Worm (Caenorhabditis elegans): ENCODE data around the gene fcd-2.

Gene fcd-2

DNA sequence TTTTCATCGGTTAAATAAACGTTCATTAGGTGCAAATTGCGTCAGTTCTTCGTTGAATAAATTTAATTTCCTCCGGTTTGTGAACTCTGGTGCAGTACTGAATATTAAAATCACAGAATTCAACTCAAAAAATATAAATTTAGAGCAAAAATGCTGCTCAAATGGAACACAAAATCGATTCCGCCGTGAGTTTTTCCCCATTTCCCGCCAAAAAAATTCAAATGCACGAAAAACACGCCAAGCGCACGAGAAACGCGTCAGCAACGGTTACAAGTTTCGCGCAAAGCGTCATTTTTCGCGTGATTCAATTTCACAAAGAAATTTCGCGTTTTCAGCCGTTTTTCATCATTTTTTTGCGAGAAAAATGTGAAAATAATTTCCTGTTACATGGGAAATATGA is 14.0 kb downstream of the fcd-2 start, which contains the start of gene hrpu-1 (continued):
- TF ChIP-seq unc-62 (GFP tag; optimal IDR thresholded peaks at IDR 0.05): no peak
- TF ChIP-seq nhr-85 (tag): peak; percentile 90
- peak; percentile 66 for TF ChIP-seq mab-9 (GFP tag; IDR thresholded peaks at IDR 0.05)
- TF ChIP-seq efl-3 (GFP tag; optimal IDR thresholded peaks at IDR 0.05): no peak
- peak; percentile 19 for TF ChIP-seq vab-15 (tag; optimal IDR thresholded peaks at IDR 0.05)
- no peak for TF ChIP-seq elt-2 (tag; optimal IDR thresholded peaks at IDR 0.05)
- TF ChIP-seq zip-4 (GFP tag; optimal IDR thresholded peaks at IDR 0.05): peak; percentile 62
- TF ChIP-seq efl-1 (optimal IDR thresholded peaks at IDR 0.05): peak; percentile 95 to 97
- TF ChIP-seq efl-1 (GFP tag; optimal IDR thresholded peaks at IDR 0.05 in 1 of 2): peak; percentile 95 to 99
- TF ChIP-seq ceh-90 (tag; optimal IDR thresholded peaks at IDR 0.05): peak; percentile 22
- TF ChIP-seq nhr-28 (tag; optimal IDR thresholded peaks at IDR 0.05): no peak
- no peak for TF ChIP-seq unc-30 (tag; optimal IDR thresholded peaks at IDR 0.05)
- no peak for TF ChIP-seq Y116A8C.19 (tag; optimal IDR thresholded peaks at IDR 0.05; ENCODE audit: borderline replicate concordance)
- TF ChIP-seq egl-27 (tag; optimal IDR thresholded peaks at IDR 0.05): no peak
- peak; percentile 45 for TF ChIP-seq egl-13 (tag; optimal IDR thresholded peaks at IDR 0.05)
- peak; percentile 87 for TF ChIP-seq rnt-1 (tag; optimal IDR thresholded peaks at IDR 0.05)
- peak; percentile 15 for TF ChIP-seq aha-1 (tag; optimal IDR thresholded peaks at IDR 0.05)
- no peak for TF ChIP-seq ceh-63 (GFP tag; optimal IDR thresholded peaks at IDR 0.05)
- TF ChIP-seq sox-4 (tag; optimal IDR thresholded peaks at IDR 0.05): peak; percentile 3
- TF ChIP-seq nhr-237 (tag; optimal IDR thresholded peaks at IDR 0.05): peak; percentile 18
- TF ChIP-seq lin-35 (GFP tag; optimal IDR thresholded peaks at IDR 0.05): peak; percentile 95 to 96
- no peak for TF ChIP-seq sptf-1 (tag; optimal IDR thresholded peaks at IDR 0.05)
- peak; percentile 61 for TF ChIP-seq fkh-10 (GFP tag; optimal IDR thresholded peaks at IDR 0.05)
- no peak for TF ChIP-seq tlp-1 (tag; optimal IDR thresholded peaks at IDR 0.05)
- no peak for TF ChIP-seq nhr-84 (tag; optimal IDR thresholded peaks at IDR 0.05)
- TF ChIP-seq fkh-4 (tag; optimal IDR thresholded peaks at IDR 0.05; ENCODE audit: borderline replicate concordance): no peak
- peak; percentile 85 for TF ChIP-seq lin-14 (GFP tag; optimal IDR thresholded peaks at IDR 0.05)
- TF ChIP-seq nhr-12 (tag; optimal IDR thresholded peaks at IDR 0.05): no peak
- peak in 1 of 2 experiments; percentile 63 for TF ChIP-seq ztf-11 (tag; optimal IDR thresholded peaks at IDR 0.05)
- peak; percentile 47; the same call in 1 of the 2 replicates for TF ChIP-seq unc-98 (GFP tag; IDR thresholded peaks at IDR 0.05)
- TF ChIP-seq nhr-20 (tag; optimal IDR thresholded peaks at IDR 0.05): peak; percentile 76
- TF ChIP-seq aly-2 (tag; optimal IDR thresholded peaks at IDR 0.05): peak; percentile 82
- peak; percentile 62 for TF ChIP-seq ceh-8 (GFP tag; optimal IDR thresholded peaks at IDR 0.05)
- peak; percentile 84 for TF ChIP-seq tbx-2 (tag; optimal IDR thresholded peaks at IDR 0.05)
- TF ChIP-seq swsn-7 (tag; optimal IDR thresholded peaks at IDR 0.05): peak; percentile 81

- TF ChIP-seq C34B4.2 (tag; optimal IDR thresholded peaks at IDR 0.05): no peak
- no peak for TF ChIP-seq egl-27 (tag; optimal IDR thresholded peaks at IDR 0.05)
- no peak for TF ChIP-seq unc-86 (tag; optimal IDR thresholded peaks at IDR 0.05)
These were observed 15.6 kb downstream of the fcd-2 start for ce11 chrIV:15041124-15041523.

ce11 chrIV:15042159-15042936 is 16.8 kb downstream of the fcd-2 start:
- TF ChIP-seq nhr-12 (tag; optimal IDR thresholded peaks at IDR 0.05) (no peak), mep-1 (tag; optimal IDR thresholded peaks at IDR 0.05) (no peak), efl-1 (optimal IDR thresholded peaks at IDR 0.05) (no peak), efl-1 (GFP tag; optimal IDR thresholded peaks at IDR 0.05 in 1 of 2) (peak in 1 of 2 experiments; percentile 14), ceh-8 (GFP tag; optimal IDR thresholded peaks at IDR 0.05) (peak; percentile 8), snpc-4 (tag; optimal IDR thresholded peaks at IDR 0.05) (no peak)
